Fruit fly (Drosophila melanogaster) whole organism, embryonic: ENCODE data around the gene CG3999.

ENCODE experiments used
- B-H1 ChIP-seq: fragments of 200-800 bp; sonication (Bioruptor generic); IDR thresholded peaks from 3 replicates; pipeline ENCODE4 v1.3.6; 2022; ENCODE audit warnings: missing biosample characterization, missing genetic modification characterization
- CG13624 ChIP-seq: fragments of 200-800 bp; sonication (Bioruptor generic); optimal IDR thresholded peaks from 2 replicates; lab custom pipeline; 2016; ENCODE audit warnings: missing biosample characterization, missing genetic modification characterization
- CG15479 ChIP-seq: fragments of 200-800 bp; sonication (Bioruptor generic); optimal IDR thresholded peaks from 3 replicates; lab custom pipeline; 2019; ENCODE audit warnings: missing biosample characterization, mild to moderate bottlenecking, missing genetic modification characterization, moderate library complexity
- CG1602 ChIP-seq: fragments of 200-800 bp; sonication (Bioruptor generic); optimal IDR thresholded peaks from 3 replicates; lab custom pipeline; 2016; ENCODE audit warnings: missing biosample characterization, missing genetic modification characterization
- CG17359 ChIP-seq: fragments of 200-800 bp; sonication (Bioruptor generic); optimal IDR thresholded peaks from 3 replicates; lab custom pipeline; 2018; ENCODE audit warnings: missing biosample characterization, mild to moderate bottlenecking, missing genetic modification characterization, moderate library complexity
- CG18476 ChIP-seq: fragments of 200-800 bp; sonication (Bioruptor generic); optimal IDR thresholded peaks from 2 replicates; lab custom pipeline; 2016; ENCODE audit warnings: missing biosample characterization, mild to moderate bottlenecking, missing genetic modification characterization
- CG2116 ChIP-seq: fragments of 200-800 bp; sonication (Bioruptor generic); optimal IDR thresholded peaks from 3 replicates; lab custom pipeline; 2018; ENCODE audit warnings: missing biosample characterization, mild to moderate bottlenecking, missing genetic modification characterization
- CG30431 ChIP-seq: fragments of 200-800 bp; sonication (Bioruptor generic); optimal IDR thresholded peaks from 2 replicates; lab custom pipeline; 2017; ENCODE audit warnings: missing biosample characterization, missing genetic modification characterization
- CG3065 ChIP-seq: fragments of 200-800 bp; sonication (Bioruptor generic); optimal IDR thresholded peaks from 2 replicates; lab custom pipeline; 2016; ENCODE audit warnings: missing biosample characterization, missing genetic modification characterization
- CG31388 ChIP-seq: fragments of 200-800 bp; sonication (Bioruptor generic); optimal IDR thresholded peaks from 2 replicates; lab custom pipeline; 2016; ENCODE audit warnings: missing biosample characterization, missing genetic modification characterization
- CG4820 ChIP-seq: fragments of 200-800 bp; sonication (Bioruptor generic); optimal IDR thresholded peaks from 3 replicates; lab custom pipeline; 2016; ENCODE audit warnings: missing biosample characterization, missing genetic modification characterization
- CG6689 ChIP-seq: fragments of 200-800 bp; sonication (Bioruptor generic); IDR thresholded peaks from 2 replicates; pipeline ENCODE4 v1.3.6; 2022; ENCODE audit warnings: missing biosample characterization, missing genetic modification characterization
- CG6813 ChIP-seq: fragments of 200-800 bp; sonication (Bioruptor generic); optimal IDR thresholded peaks from 2 replicates; lab custom pipeline; 2017; ENCODE audit warnings: missing biosample characterization, missing genetic modification characterization, mild to moderate bottlenecking, moderate library complexity, missing genetic modification reagents
- CG6854 ChIP-seq: fragments of 200-800 bp; sonication (Bioruptor generic); optimal IDR thresholded peaks from 3 replicates; lab custom pipeline; 2017; ENCODE audit warnings: missing biosample characterization, mild to moderate bottlenecking, missing genetic modification characterization
- CG7372 ChIP-seq: fragments of 200-800 bp; sonication (Bioruptor generic); IDR thresholded peaks from 2 replicates; pipeline ENCODE4 v1.3.6; 2022; ENCODE audit warnings: missing biosample characterization, missing genetic modification characterization
- CG8089 ChIP-seq: fragments of 200-800 bp; sonication (Bioruptor generic); optimal IDR thresholded peaks from 3 replicates; lab custom pipeline; 2016; ENCODE audit warnings: missing biosample characterization, missing genetic modification characterization
- CG8765 ChIP-seq: fragments of 200-800 bp; sonication (Bioruptor generic); IDR thresholded peaks from 2 replicates; pipeline ENCODE4 v1.3.6; 2022; ENCODE audit warnings: missing biosample characterization, missing genetic modification characterization
- CG8924 ChIP-seq: fragments of 200-800 bp; optimal IDR thresholded peaks from 3 replicates; lab custom pipeline; 2019; ENCODE audit warnings: missing biosample characterization, mild to moderate bottlenecking, missing genetic modification characterization, moderate library complexity
- CG9437 ChIP-seq: fragments of 200-800 bp; sonication (Bioruptor generic); optimal IDR thresholded peaks from 2 replicates; lab custom pipeline; 2018; ENCODE audit warnings: missing biosample characterization, mild to moderate bottlenecking, missing genetic modification characterization
- Dll ChIP-seq: fragments of 200-800 bp; sonication (Bioruptor generic); IDR thresholded peaks from 4 replicates; pipeline ENCODE4 v1.3.6; 2022; ENCODE audit warnings: missing biosample characterization, missing genetic modification characterization; ENCODE audit not compliant: partially characterized antibody
- Doc3 ChIP-seq: fragments of 200-800 bp; sonication (Bioruptor generic); IDR thresholded peaks from 3 replicates; pipeline ENCODE4 v1.3.6; 2022; ENCODE audit warnings: missing biosample characterization, missing genetic modification characterization; ENCODE audit not compliant: partially characterized antibody
- GATAe ChIP-seq: fragments of 200-800 bp; sonication (Bioruptor generic); conservative IDR thresholded peaks from 2 replicates; pipeline ENCODE4 v1.3.6; 2022; ENCODE audit warnings: missing biosample characterization, missing genetic modification characterization
- Gsc ChIP-seq: fragments of 200-800 bp; sonication (Bioruptor generic); IDR thresholded peaks from 2 replicates; pipeline ENCODE4 v1.3.6; 2022; ENCODE audit warnings: missing biosample characterization, missing genetic modification characterization
- HLHmδ ChIP-seq: fragments of 200-800 bp; sonication (Bioruptor generic); optimal IDR thresholded peaks from 2 replicates; lab custom pipeline; 2018; ENCODE audit warnings: missing biosample characterization, mild to moderate bottlenecking, missing genetic modification characterization, moderate library complexity
- Jarid2 ChIP-seq: fragments of 200-800 bp; sonication (Bioruptor generic); optimal IDR thresholded peaks from 3 replicates; lab custom pipeline; 2017; ENCODE audit warnings: mild to moderate bottlenecking, missing biosample characterization, missing genetic modification reagents, missing genetic modification characterization
- MTF-1 ChIP-seq: fragments of 200-800 bp; sonication (Bioruptor generic); optimal IDR thresholded peaks from 2 replicates; lab custom pipeline; 2018; ENCODE audit warnings: missing biosample characterization, mild to moderate bottlenecking, missing genetic modification characterization, borderline replicate concordance
- NfI ChIP-seq: fragments of 200-800 bp; sonication (Bioruptor generic); optimal IDR thresholded peaks from 3 replicates; lab custom pipeline; 2018; ENCODE audit warnings: missing biosample characterization, mild to moderate bottlenecking, missing genetic modification characterization, moderate library complexity
- Vsx1 ChIP-seq: fragments of 200-800 bp; sonication (Bioruptor generic); optimal IDR thresholded peaks from 2 replicates; lab custom pipeline; 2017; ENCODE audit warnings: missing biosample characterization, mild to moderate bottlenecking, missing genetic modification characterization, missing genetic modification reagents
- abd-A ChIP-seq: fragments of 200-800 bp; sonication (Bioruptor generic); optimal IDR thresholded peaks from 3 replicates; lab custom pipeline; 2019; ENCODE audit warnings: missing biosample characterization, mild to moderate bottlenecking, missing genetic modification characterization, moderate library complexity
- ara ChIP-seq: fragments of 200-800 bp; sonication (Bioruptor generic); IDR thresholded peaks from 2 replicates; pipeline ENCODE4 v1.3.6; 2022; ENCODE audit warnings: missing biosample characterization, missing genetic modification characterization
- az2 ChIP-seq: fragments of 200-800 bp; sonication (Bioruptor generic); optimal IDR thresholded peaks from 3 replicates; lab custom pipeline; 2016; ENCODE audit warnings: missing biosample characterization, missing genetic modification characterization
- br ChIP-seq: fragments of >200 bp; optimal IDR thresholded peaks from 2 replicates; lab custom pipeline; 2017
- caup ChIP-seq: fragments of 200-800 bp; sonication (Bioruptor generic); optimal IDR thresholded peaks from 3 replicates; lab custom pipeline; 2017; ENCODE audit warnings: missing biosample characterization, mild to moderate bottlenecking, missing genetic modification characterization, moderate library complexity; ENCODE audit not compliant: severe bottlenecking
- emc ChIP-seq: fragments of 200-800 bp; sonication (Bioruptor generic); optimal IDR thresholded peaks from 2 replicates; lab custom pipeline; 2016; ENCODE audit warnings: missing biosample characterization, missing genetic modification characterization
- en ChIP-seq: fragments of 200-800 bp; sonication (Bioruptor generic); optimal IDR thresholded peaks from 2 replicates; lab custom pipeline; 2016; ENCODE audit warnings: missing biosample characterization, missing genetic modification characterization
- fd102C ChIP-seq: fragments of 200-800 bp; sonication (Bioruptor generic); optimal IDR thresholded peaks from 2 replicates; lab custom pipeline; 2018; ENCODE audit warnings: missing biosample characterization, mild to moderate bottlenecking, missing genetic modification characterization, moderate library complexity
- gcm2 ChIP-seq: fragments of 200-800 bp; sonication (Bioruptor generic); optimal IDR thresholded peaks from 2 replicates; lab custom pipeline; 2016; ENCODE audit warnings: missing biosample characterization, missing genetic modification characterization
- jing ChIP-seq: fragments of 200-800 bp; sonication (Bioruptor generic); optimal IDR thresholded peaks from 2 replicates; lab custom pipeline; 2018; ENCODE audit warnings: missing biosample characterization, mild to moderate bottlenecking, missing genetic modification characterization
- mld ChIP-seq: fragments of 200-800 bp; sonication (Bioruptor generic); IDR thresholded peaks from 3 replicates; pipeline ENCODE4 v1.3.6; 2022; ENCODE audit warnings: missing biosample characterization, missing genetic modification characterization; ENCODE audit not compliant: partially characterized antibody
- nmo ChIP-seq: fragments of 200-800 bp; sonication (Bioruptor generic); optimal IDR thresholded peaks from 2 replicates; lab custom pipeline; 2018; ENCODE audit warnings: missing biosample characterization, mild to moderate bottlenecking, missing genetic modification characterization, moderate library complexity
- pfk ChIP-seq: fragments of 200-800 bp; sonication (Bioruptor generic); optimal IDR thresholded peaks from 2 replicates; lab custom pipeline; 2018; ENCODE audit warnings: missing biosample characterization, mild to moderate bottlenecking, missing genetic modification characterization, moderate library complexity
- pho ChIP-seq: fragments of 200-800 bp; sonication (Bioruptor generic); optimal IDR thresholded peaks from 2 replicates; lab custom pipeline; 2016; ENCODE audit warnings: missing biosample characterization, missing genetic modification characterization
- ro ChIP-seq: fragments of 200-800 bp; sonication (Bioruptor generic); IDR thresholded peaks from 2 replicates; pipeline ENCODE4 v1.3.6; 2022; ENCODE audit warnings: missing biosample characterization, missing genetic modification characterization
- sc ChIP-seq, 3 experiments: fragments of >200 bp in 2 of 3; fragments of 200-800 bp in 1 of 3; sonication (Bioruptor generic) in 1 of 3; optimal IDR thresholded peaks; 2 replicates in 2 of 3; 3 replicates in 1 of 3; lab custom pipeline; 2017; ENCODE audit warnings: mild to moderate bottlenecking in 1 of 3, missing biosample characterization in 1 of 3, missing genetic modification characterization in 1 of 3, missing genetic modification reagents in 1 of 3
- sim ChIP-seq: fragments of 200-800 bp; sonication (Bioruptor generic); IDR thresholded peaks from 2 replicates; pipeline ENCODE4 v1.3.6; 2022; ENCODE audit warnings: missing biosample characterization, missing genetic modification characterization
- sisA ChIP-seq: fragments of 200-800 bp; sonication (Bioruptor generic); IDR thresholded peaks from 2 replicates; pipeline ENCODE4 v1.3.6; 2022; ENCODE audit warnings: missing biosample characterization, missing genetic modification characterization
- tll ChIP-seq, 2 experiments: fragments of 200-800 bp in 1 of 2; fragments of >200 bp in 1 of 2; sonication (Bioruptor generic) in 1 of 2; optimal IDR thresholded peaks; 2 replicates each; lab custom pipeline; 2017 to 2019; ENCODE audit warnings: missing biosample characterization in 2 of 2, missing genetic modification characterization in 2 of 2, mild to moderate bottlenecking in 1 of 2, moderate library complexity in 1 of 2
- wor ChIP-seq: fragments of 200-800 bp; sonication (Bioruptor generic); IDR thresholded peaks from 2 replicates; pipeline ENCODE4 v1.3.6; 2022; ENCODE audit warnings: missing biosample characterization, missing genetic modification characterization

Gene CG3999

DNA sequence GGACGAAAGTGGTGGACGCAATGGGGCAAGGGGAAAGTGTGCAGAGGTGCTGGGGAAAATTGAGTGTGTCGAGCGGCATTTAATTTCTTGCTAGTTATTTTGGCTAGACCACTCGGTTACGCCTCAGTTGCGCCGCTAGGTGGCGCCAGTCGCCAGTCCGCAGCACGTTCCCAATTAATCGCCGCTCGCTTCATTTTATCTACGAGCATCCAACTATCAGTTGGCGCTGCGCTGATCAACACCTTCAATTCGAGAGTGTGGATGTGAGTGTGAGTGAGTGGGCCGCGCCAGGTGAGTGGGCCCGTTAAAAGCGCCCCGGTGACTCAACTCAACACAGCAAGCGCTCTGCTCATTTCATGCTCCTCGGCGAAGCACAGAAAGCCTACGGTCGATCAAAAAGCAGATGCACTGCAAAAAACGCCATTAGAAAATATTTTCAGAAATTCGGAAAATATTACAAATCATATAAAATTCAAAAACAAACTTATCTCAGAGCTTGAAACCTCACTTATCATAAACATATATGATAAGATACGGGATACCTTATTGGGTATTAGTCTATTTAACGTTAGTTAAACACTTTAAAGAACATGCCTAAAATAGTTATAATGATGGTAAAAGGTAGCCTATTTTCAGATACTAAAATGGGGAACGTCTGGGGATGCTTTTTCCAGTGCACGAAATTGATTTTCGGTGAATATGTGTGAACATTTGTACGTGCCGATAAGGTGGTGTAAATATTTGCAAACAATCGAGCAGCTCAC, 17.0 kb downstream of the CG3999 start (continued):
- TF ChIP-seq pho (GFP tag; lab: Kevin White, UChicago) (peak; percentile 83), GATAe (GFP tag; lab: Robert Waterston, UW) (0 out of 2 replicates have a peak, but pooled peaks have one; percentile 12), Dll (GFP tag; lab: Robert Waterston, UW) (no peak), Gsc (GFP tag; lab: Robert Waterston, UW) (no peak), en (peak; percentile 59), HLHmδ (no peak), CG8765 (GFP tag; lab: Robert Waterston, UW) (no peak; the same call in 1 of the 2 replicates), CG18476 (peak; percentile 63), sc (optimal IDR thresholded peaks at IDR 0.05; lab: Kevin White, UChicago) (no peak), sc (GFP tag; optimal IDR thresholded peaks at IDR 0.05; lab: Kevin White, UChicago) (peak; percentile 53), CG15479 (GFP tag; lab: Kevin White, UChicago) (no peak), B-H1 (GFP tag; lab: Robert Waterston, UW) (peak; percentile 58), br (no peak), MTF-1 (GFP tag; lab: Kevin White, UChicago) (no peak), CG13624 (GFP tag; lab: Kevin White, UChicago) (peak; percentile 80), abd-A (peak; percentile 31), NfI (GFP tag; lab: Kevin White, UChicago) (peak; percentile 87), Vsx1 (GFP tag; lab: Kevin White, UChicago) (peak; percentile 68), ara (peak; percentile 73), CG17359 (tag; lab: Kevin White, UChicago) (peak; percentile 85), az2 (GFP tag; lab: Kevin White, UChicago) (peak; percentile 65), sisA (peak; percentile 73), nmo (peak; percentile 89), jing (GFP tag; lab: Kevin White, UChicago) (peak; percentile 72), fd102C (no peak), CG31388 (peak; percentile 45), CG9437 (GFP tag; lab: Kevin White, UChicago) (peak; percentile 76), sim (no peak), Jarid2 (GFP tag; lab: Kevin White, UChicago) (peak; percentile 58), pfk (GFP tag; lab: Kevin White, UChicago) (no peak), CG6854 (GFP tag; lab: Kevin White, UChicago) (peak; percentile 69), CG6813 (peak; percentile 41), CG3065 (GFP tag; lab: Kevin White, UChicago) (no peak), caup (GFP tag; lab: Kevin White, UChicago) (peak; percentile 88), CG7372 (GFP tag; lab: Robert Waterston, UW) (peak; percentile 66), mld (GFP tag; lab: Robert Waterston, UW) (no peak), CG8089 (GFP tag; lab: Kevin White, UChicago) (peak; percentile 60), CG6689 (peak; percentile 83), CG1602 (GFP tag; lab: Kevin White, UChicago) (peak; percentile 66), wor (peak; percentile 72), tll (GFP tag; optimal IDR thresholded peaks at IDR 0.05; lab: Kevin White, UChicago) (no peak), CG4820 (GFP tag; lab: Kevin White, UChicago) (peak; percentile 56), CG8924 (tag; lab: Kevin White, UChicago) (peak; percentile 87), gcm2 (GFP tag; lab: Kevin White, UChicago) (peak; percentile 67), emc (GFP tag; lab: Kevin White, UChicago) (peak; percentile 52), CG30431 (GFP tag; lab: Kevin White, UChicago) (peak; percentile 59), ro (GFP tag; lab: Robert Waterston, UW) (no peak), Doc3 (GFP tag; lab: Robert Waterston, UW) (no peak), CG2116 (GFP tag; lab: Kevin White, UChicago) (peak; percentile 44)
